Fruit fly (Drosophila melanogaster) whole organism, embryonic: Measurements from ENCODE around the gene CG9839.

ENCODE experiments used
- Adf1 ChIP-seq: fragments of 200-800 bp; sonication (Bioruptor generic); IDR thresholded peaks from 2 replicates; pipeline ENCODE4 v1.3.6; 2022; ENCODE audit warnings: missing biosample characterization, missing genetic modification characterization
- Asciz ChIP-seq: fragments of 200-800 bp; sonication (Bioruptor generic); optimal IDR thresholded peaks from 2 replicates; lab custom pipeline; 2017; ENCODE audit warnings: missing biosample characterization, mild to moderate bottlenecking, missing genetic modification characterization, missing genetic modification reagents
- B-H1 ChIP-seq: fragments of 200-800 bp; sonication (Bioruptor generic); IDR thresholded peaks from 3 replicates; pipeline ENCODE4 v1.3.6; 2022; ENCODE audit warnings: missing biosample characterization, missing genetic modification characterization
- CG10366 ChIP-seq: fragments of 200-800 bp; sonication (Bioruptor generic); IDR thresholded peaks from 2 replicates; pipeline ENCODE4 v1.3.6; 2022; ENCODE audit warnings: missing biosample characterization, missing genetic modification characterization
- CG11504 ChIP-seq: fragments of 200-800 bp; sonication (Bioruptor generic); optimal IDR thresholded peaks from 3 replicates; lab custom pipeline; 2019; ENCODE audit warnings: missing biosample characterization, mild to moderate bottlenecking, missing genetic modification characterization, moderate library complexity
- CG15696 ChIP-seq: fragments of 200-800 bp; sonication (Bioruptor generic); optimal IDR thresholded peaks from 2 replicates; lab custom pipeline; 2019; ENCODE audit warnings: missing biosample characterization, mild to moderate bottlenecking, missing genetic modification characterization, moderate library complexity
- CG17359 ChIP-seq: fragments of 200-800 bp; sonication (Bioruptor generic); optimal IDR thresholded peaks from 3 replicates; lab custom pipeline; 2018; ENCODE audit warnings: missing biosample characterization, mild to moderate bottlenecking, missing genetic modification characterization, moderate library complexity
- CG17361 ChIP-seq: fragments of 200-800 bp; sonication (Bioruptor generic); IDR thresholded peaks from 3 replicates; pipeline ENCODE4 v1.3.6; 2022; ENCODE audit warnings: missing biosample characterization, missing genetic modification characterization
- CG18011 ChIP-seq: fragments of 200-800 bp; sonication (Bioruptor generic); optimal IDR thresholded peaks from 2 replicates; lab custom pipeline; 2017; ENCODE audit warnings: missing biosample characterization, missing genetic modification characterization, mild to moderate bottlenecking, moderate library complexity, missing genotype
- CG18262 ChIP-seq: fragments of 200-800 bp; optimal IDR thresholded peaks from 3 replicates; lab custom pipeline; 2019; ENCODE audit warnings: missing biosample characterization, mild to moderate bottlenecking, missing genetic modification characterization, moderate library complexity
- CG2129 ChIP-seq: fragments of 200-800 bp; sonication (Bioruptor generic); IDR thresholded peaks from 2 replicates; pipeline ENCODE4 v1.3.6; 2022; ENCODE audit warnings: missing biosample characterization, missing genetic modification characterization; ENCODE audit not compliant: partially characterized antibody
- CG31365 ChIP-seq: fragments of 200-800 bp; sonication (Bioruptor generic); optimal IDR thresholded peaks from 2 replicates; lab custom pipeline; 2018; ENCODE audit warnings: missing biosample characterization, mild to moderate bottlenecking, missing genetic modification characterization
- CG33213 ChIP-seq: fragments of 200-800 bp; sonication (Bioruptor generic); optimal IDR thresholded peaks from 3 replicates; lab custom pipeline; 2016; ENCODE audit warnings: missing biosample characterization, missing genetic modification characterization
- CG4360 ChIP-seq: fragments of 200-800 bp; sonication (Bioruptor generic); IDR thresholded peaks from 2 replicates; pipeline ENCODE4 v1.3.6; 2022; ENCODE audit warnings: missing biosample characterization, missing genetic modification characterization
- CG6683 ChIP-seq: fragments of 200-800 bp; sonication (Bioruptor generic); optimal IDR thresholded peaks from 2 replicates; lab custom pipeline; 2017; ENCODE audit warnings: missing biosample characterization, mild to moderate bottlenecking, missing genetic modification characterization, missing genetic modification reagents
- CG7786 ChIP-seq: fragments of 200-800 bp; sonication (Bioruptor generic); optimal IDR thresholded peaks from 2 replicates; lab custom pipeline; 2016; ENCODE audit warnings: missing biosample characterization, missing genetic modification characterization
- CG8944 ChIP-seq: fragments of 200-800 bp; sonication (Bioruptor generic); optimal IDR thresholded peaks from 3 replicates; lab custom pipeline; 2016; ENCODE audit warnings: missing biosample characterization, missing genetic modification characterization
- D19A ChIP-seq: fragments of 200-800 bp; optimal IDR thresholded peaks from 3 replicates; lab custom pipeline; 2019; ENCODE audit warnings: missing biosample characterization, mild to moderate bottlenecking, missing genetic modification characterization, moderate library complexity
- Dad ChIP-seq: fragments of 200-800 bp; sonication (Bioruptor generic); optimal IDR thresholded peaks from 3 replicates; lab custom pipeline; 2016; ENCODE audit warnings: missing biosample characterization, missing genetic modification characterization
- Dfd ChIP-seq, 2 experiments: fragments of >200 bp; optimal IDR thresholded peaks; 2 replicates each; lab custom pipeline; 2017; ENCODE audit warnings: missing biosample characterization in 2 of 2, missing genetic modification characterization in 2 of 2
- H15 ChIP-seq: fragments of 200-800 bp; sonication (Bioruptor generic); IDR thresholded peaks from 3 replicates; pipeline ENCODE4 v1.3.6; 2022; ENCODE audit warnings: missing biosample characterization, missing genetic modification characterization
- HHEX ChIP-seq: fragments of 200-800 bp; sonication (Bioruptor generic); optimal IDR thresholded peaks from 3 replicates; lab custom pipeline; 2017; ENCODE audit warnings: missing biosample characterization, mild to moderate bottlenecking, missing genetic modification characterization, missing genetic modification reagents
- Hr78 ChIP-seq, 2 experiments: fragments of 200-800 bp in 1 of 2; fragments of >200 bp in 1 of 2; sonication (Bioruptor generic) in 1 of 2; optimal IDR thresholded peaks; 2 replicates each; lab custom pipeline; 2017 to 2019; ENCODE audit warnings: missing biosample characterization in 2 of 2, missing genetic modification characterization in 2 of 2, mild to moderate bottlenecking in 1 of 2, moderate library complexity in 1 of 2
- Lpt ChIP-seq: fragments of >200 bp; optimal IDR thresholded peaks from 2 replicates; lab custom pipeline; 2018; ENCODE audit warnings: missing biosample characterization, missing genetic modification characterization
- Oli ChIP-seq: fragments of 200-800 bp; sonication (Bioruptor generic); optimal IDR thresholded peaks from 2 replicates; lab custom pipeline; 2018; ENCODE audit warnings: missing biosample characterization, mild to moderate bottlenecking, missing genetic modification characterization, moderate library complexity
- abd-A ChIP-seq: fragments of 200-800 bp; sonication (Bioruptor generic); optimal IDR thresholded peaks from 3 replicates; lab custom pipeline; 2019; ENCODE audit warnings: missing biosample characterization, mild to moderate bottlenecking, missing genetic modification characterization, moderate library complexity
- aop ChIP-seq: fragments of 200-800 bp; sonication (Bioruptor generic); IDR thresholded peaks from 2 replicates; pipeline ENCODE4 v1.3.6; 2022; ENCODE audit warnings: missing biosample characterization, missing genetic modification characterization
- cato ChIP-seq: fragments of 200-800 bp; sonication (Bioruptor generic); optimal IDR thresholded peaks from 2 replicates; lab custom pipeline; 2016; ENCODE audit warnings: missing biosample characterization, missing genetic modification characterization, borderline replicate concordance
- caup ChIP-seq: fragments of 200-800 bp; sonication (Bioruptor generic); optimal IDR thresholded peaks from 3 replicates; lab custom pipeline; 2017; ENCODE audit warnings: missing biosample characterization, mild to moderate bottlenecking, missing genetic modification characterization, moderate library complexity; ENCODE audit not compliant: severe bottlenecking
- fd102C ChIP-seq: fragments of 200-800 bp; sonication (Bioruptor generic); optimal IDR thresholded peaks from 2 replicates; lab custom pipeline; 2018; ENCODE audit warnings: missing biosample characterization, mild to moderate bottlenecking, missing genetic modification characterization, moderate library complexity
- fd64A ChIP-seq: fragments of 200-800 bp; sonication (Bioruptor generic); optimal IDR thresholded peaks from 3 replicates; lab custom pipeline; 2018; ENCODE audit warnings: missing biosample characterization, mild to moderate bottlenecking, missing genetic modification characterization
- gce ChIP-seq: fragments of 200-800 bp; sonication (Bioruptor generic); IDR thresholded peaks from 3 replicates; pipeline ENCODE4 v1.3.6; 2022; ENCODE audit warnings: missing biosample characterization, missing genetic modification characterization
- grau ChIP-seq: fragments of 200-800 bp; optimal IDR thresholded peaks from 3 replicates; lab custom pipeline; 2019; ENCODE audit warnings: missing biosample characterization, mild to moderate bottlenecking, missing genetic modification characterization, moderate library complexity
- grn ChIP-seq: fragments of 200-800 bp; sonication (Bioruptor generic); optimal IDR thresholded peaks from 3 replicates; lab custom pipeline; 2017; ENCODE audit warnings: missing biosample characterization, missing genetic modification characterization
- gsb-n ChIP-seq: fragments of 200-800 bp; sonication (Bioruptor generic); optimal IDR thresholded peaks from 3 replicates; lab custom pipeline; 2018; ENCODE audit warnings: missing biosample characterization, mild to moderate bottlenecking, missing genetic modification characterization
- hkb ChIP-seq, 2 experiments: fragments of 200-800 bp in 1 of 2; fragments of >200 bp in 1 of 2; sonication (Bioruptor generic) in 1 of 2; IDR thresholded peaks in 1 of 2; optimal IDR thresholded peaks in 1 of 2; 2 replicates each; pipeline versions ENCODE4 v1.3.6 to Lab custom; 2017 to 2022; ENCODE audit warnings: missing biosample characterization in 1 of 2, missing genetic modification characterization in 1 of 2
- lola ChIP-seq, 3 experiments: fragments of >200 bp in 2 of 3; fragments of 200-800 bp in 1 of 3; sonication (Bioruptor generic) in 1 of 3; optimal IDR thresholded peaks; 2 replicates each; lab custom pipeline; 2017 to 2019; ENCODE audit warnings: missing biosample characterization in 3 of 3, missing genetic modification characterization in 3 of 3, mild to moderate bottlenecking in 1 of 3, moderate library complexity in 1 of 3
- nerfin-1 ChIP-seq: fragments of 200-800 bp; sonication (Bioruptor generic); optimal IDR thresholded peaks from 3 replicates; lab custom pipeline; 2019; ENCODE audit warnings: missing biosample characterization, mild to moderate bottlenecking, missing genetic modification characterization, moderate library complexity
- oc ChIP-seq: fragments of 200-800 bp; sonication (Bioruptor generic); optimal IDR thresholded peaks from 2 replicates; lab custom pipeline; 2018; ENCODE audit warnings: missing biosample characterization, mild to moderate bottlenecking, missing genetic modification characterization, moderate library complexity
- pan ChIP-seq, 4 experiments: fragments of >200 bp in 3 of 4; fragments of 200-800 bp in 1 of 4; sonication (Bioruptor generic) in 1 of 4; optimal IDR thresholded peaks in 3 of 4; IDR thresholded peaks in 1 of 4; 2 replicates each; pipeline versions ENCODE4 v1.3.6 to Lab custom; 2017 to 2022; ENCODE audit warnings: missing biosample characterization in 2 of 4, missing genetic modification characterization in 2 of 4, mixed read lengths in 1 of 4
- peb ChIP-seq: fragments of 200-800 bp; sonication (Bioruptor generic); IDR thresholded peaks from 2 replicates; pipeline ENCODE4 v1.3.6; 2022; ENCODE audit warnings: missing biosample characterization, missing genetic modification characterization
- pnt ChIP-seq: fragments of 200-800 bp; sonication (Bioruptor generic); optimal IDR thresholded peaks from 3 replicates; lab custom pipeline; 2016; ENCODE audit warnings: missing biosample characterization, missing genetic modification characterization
- schlank ChIP-seq: fragments of 200-800 bp; sonication (Bioruptor generic); optimal IDR thresholded peaks from 2 replicates; lab custom pipeline; 2018; ENCODE audit warnings: missing biosample characterization, mild to moderate bottlenecking, missing genetic modification characterization
- sima ChIP-seq: fragments of 200-800 bp; sonication (Bioruptor generic); optimal IDR thresholded peaks from 2 replicates; lab custom pipeline; 2016; ENCODE audit warnings: missing biosample characterization, missing genetic modification characterization
- slou ChIP-seq: fragments of 200-800 bp; sonication (Bioruptor generic); optimal IDR thresholded peaks from 3 replicates; lab custom pipeline; 2016; ENCODE audit warnings: missing biosample characterization, missing genetic modification characterization
- stc ChIP-seq: fragments of 200-800 bp; sonication (Bioruptor generic); IDR thresholded peaks from 2 replicates; pipeline ENCODE4 v1.3.6; 2022; ENCODE audit warnings: missing biosample characterization, missing genetic modification characterization
- wek ChIP-seq: fragments of 200-800 bp; sonication (Bioruptor generic); optimal IDR thresholded peaks from 3 replicates; lab custom pipeline; 2018; ENCODE audit warnings: missing biosample characterization, mild to moderate bottlenecking, missing genetic modification characterization, moderate library complexity

The CG9839 gene

DNA sequence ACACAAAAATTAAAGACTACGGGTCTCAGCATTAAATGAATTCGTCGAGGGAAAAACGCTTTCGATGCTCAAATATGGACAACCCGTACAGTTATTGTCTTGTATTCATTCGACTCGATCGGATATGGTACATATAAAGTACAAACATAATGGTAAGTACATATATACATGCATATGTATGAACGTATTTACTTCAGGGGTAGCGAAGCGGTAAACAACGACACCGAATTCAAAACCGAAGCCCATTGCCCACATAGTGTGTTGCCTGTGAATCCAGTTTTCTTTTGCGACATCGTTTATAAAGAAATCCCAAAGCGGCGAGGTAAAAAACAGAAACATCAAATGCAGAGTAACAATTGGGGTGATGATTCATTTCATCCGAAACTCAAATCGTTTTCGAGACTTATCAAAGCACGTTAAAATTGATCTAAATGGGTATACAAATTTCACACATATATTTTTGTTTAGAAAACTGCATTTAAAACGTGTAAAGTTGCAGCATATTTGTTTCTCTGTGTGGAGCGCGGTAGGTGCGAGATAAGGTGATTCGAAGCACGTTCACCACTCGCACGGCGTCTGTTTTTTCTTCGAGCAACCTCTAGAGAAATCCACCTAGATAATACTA is 6.9 kb upstream of the CG9839 start:
- TF ChIP-seq peb (GFP tag; lab: Robert Waterston, UW) (no peak), CG18262 (tag; lab: Kevin White, UChicago) (peak; percentile 26), Lpt (GFP tag; lab: Kevin White, UChicago) (no peak), hkb (optimal IDR thresholded peaks at IDR 0.05; lab: Kevin White, UChicago) (no peak), hkb (GFP tag; IDR thresholded peaks at IDR 0.05; lab: Robert Waterston, UW) (peak; percentile 64), stc (GFP tag; lab: Robert Waterston, UW) (peak; percentile 65), CG2129 (no peak), pnt (GFP tag; lab: Kevin White, UChicago) (peak; percentile 17), slou (peak; percentile 45), Adf1 (no peak; the same call in 1 of the 2 replicates), oc (tag; lab: Kevin White, UChicago) (peak; percentile 70), CG4360 (GFP tag; lab: Robert Waterston, UW) (no peak), lola (GFP tag; optimal IDR thresholded peaks at IDR 0.05; lab: Kevin White, UChicago) (peak in 1 of 3 experiments; percentile 16), nerfin-1 (no peak), Oli (tag; lab: Kevin White, UChicago) (peak; percentile 16), CG8944 (peak; percentile 31), CG10366 (GFP tag; lab: Robert Waterston, UW) (peak; percentile 63), CG18011 (peak; percentile 16), CG33213 (GFP tag; lab: Kevin White, UChicago) (no peak), wek (GFP tag; lab: Kevin White, UChicago) (peak; percentile 40), grn (GFP tag; lab: Kevin White, UChicago) (peak; percentile 50), sima (GFP tag; lab: Kevin White, UChicago) (no peak), grau (tag; lab: Kevin White, UChicago) (peak; percentile 37), CG17361 (GFP tag; lab: Robert Waterston, UW) (no peak), Hr78 (GFP tag; optimal IDR thresholded peaks at IDR 0.05; lab: Kevin White, UChicago) (peak in 1 of 2 experiments; percentile 36), CG31365 (tag; lab: Kevin White, UChicago) (no peak), gce (GFP tag; lab: Robert Waterston, UW) (0 out of 3 replicates have a peak, but pooled peaks have one; percentile 10), Asciz (GFP tag; lab: Kevin White, UChicago) (peak; percentile 50), B-H1 (GFP tag; lab: Robert Waterston, UW) (peak; percentile 48; the same call in 2 of the 3 replicates), abd-A (tag; lab: Kevin White, UChicago) (peak; percentile 48), Dfd (GFP tag; optimal IDR thresholded peaks at IDR 0.05; lab: Kevin White, UChicago) (no peak), cato (GFP tag; lab: Kevin White, UChicago) (no peak), gsb-n (tag; lab: Kevin White, UChicago) (peak; percentile 31), CG7786 (GFP tag; lab: Kevin White, UChicago) (peak; percentile 36), caup (GFP tag; lab: Kevin White, UChicago) (no peak), schlank (tag; lab: Kevin White, UChicago) (peak; percentile 20), fd64A (GFP tag; lab: Kevin White, UChicago) (no peak), pan (optimal IDR thresholded peaks at IDR 0.05; lab: Kevin White, UChicago) (no peak), pan (GFP tag; optimal IDR thresholded peaks at IDR 0.05 in 1 of 2, IDR thresholded peaks at IDR 0.05 in 1 of 2) (peak in 1 of 2 experiments; percentile 67), H15 (GFP tag; lab: Robert Waterston, UW) (peak; percentile 46; the same call in 1 of the 3 replicates), CG17359 (tag; lab: Kevin White, UChicago) (peak; percentile 63), aop (no peak), fd102C (GFP tag; lab: Kevin White, UChicago) (no peak), D19A (tag; lab: Kevin White, UChicago) (peak; percentile 31), CG6683 (GFP tag; lab: Kevin White, UChicago) (no peak), Dad (GFP tag; lab: Kevin White, UChicago) (no peak), CG11504 (tag; lab: Kevin White, UChicago) (peak; percentile 44), HHEX (GFP tag; lab: Kevin White, UChicago) (peak; percentile 54), CG15696 (tag; lab: Kevin White, UChicago) (no peak)
